Worm (Caenorhabditis elegans) whole organism, early embryonic: ENCODE measurements around the gene M28.10.

Source experiments
- B0310.2 ChIP-seq: sonication (generic microtip); optimal IDR thresholded peaks from 2 replicates; lab custom pipeline; 2016; ENCODE audit warnings: mild to moderate bottlenecking, missing genetic modification characterization, missing compliant biosample characterization
- F13C5.2 ChIP-seq: sonication (generic microtip); optimal IDR thresholded peaks from 2 replicates; lab custom pipeline; 2017; ENCODE audit warnings: mild to moderate bottlenecking, missing genetic modification characterization, inconsistent platforms, missing compliant biosample characterization
- ama-1 ChIP-seq: fragments of 150-350 bp; optimal IDR thresholded peaks from 2 replicates; lab custom pipeline; 2014
- ceh-36 ChIP-seq: sonication (generic microtip); optimal IDR thresholded peaks from 2 replicates; lab custom pipeline; 2016; ENCODE audit warnings: missing genetic modification characterization, inconsistent platforms, missing compliant biosample characterization
- ets-7 ChIP-seq: sonication (generic microtip); optimal IDR thresholded peaks from 2 replicates; lab custom pipeline; 2016; ENCODE audit warnings: missing genotype, missing genetic modification characterization, missing compliant biosample characterization
- flt-1 ChIP-seq: fragments of 200-800 bp; sonication (Bioruptor generic); IDR thresholded peaks from 2 replicates; pipeline ENCODE4 v1.3.6; 2022; ENCODE audit warnings: missing genetic modification characterization, missing compliant biosample characterization
- hmbx-1 ChIP-seq: sonication (generic microtip); optimal IDR thresholded peaks from 2 replicates; lab custom pipeline; 2016; ENCODE audit warnings: mild to moderate bottlenecking, missing genetic modification characterization, missing compliant biosample characterization
- hmg-4 ChIP-seq: fragments of 200-800 bp; sonication (Bioruptor generic); optimal IDR thresholded peaks from 2 replicates; lab custom pipeline; 2018; ENCODE audit warnings: mild to moderate bottlenecking, missing genetic modification characterization, missing compliant biosample characterization
- hnd-1 ChIP-seq: sonication (generic microtip); optimal IDR thresholded peaks from 2 replicates; lab custom pipeline; 2016; ENCODE audit warnings: missing genetic modification characterization, missing compliant biosample characterization
- pes-1 ChIP-seq: fragments of 200-800 bp; sonication (Bioruptor generic); IDR thresholded peaks from 2 replicates; pipeline ENCODE4 v1.3.6; 2022; ENCODE audit warnings: missing genetic modification reagents, missing genetic modification characterization, missing compliant biosample characterization
- scrt-1 ChIP-seq: fragments of 200-800 bp; sonication (Bioruptor generic); IDR thresholded peaks from 2 replicates; pipeline ENCODE4 v1.3.6; 2022; ENCODE audit warnings: missing genetic modification characterization, missing compliant biosample characterization

ce11 chrII:10680614-10681013, 33.3 kb downstream of the M28.10 start:
- no peak for TF ChIP-seq pes-1 (GFP tag; lab: Robert Waterston, UW)
- no peak for TF ChIP-seq scrt-1 (GFP tag; lab: Robert Waterston, UW)
- TF ChIP-seq hnd-1 (tag; lab: Kevin White, UChicago), result no peak
- TF ChIP-seq ama-1 (lab: Kevin White, UChicago), result no peak
- no peak for TF ChIP-seq F13C5.2 (tag; lab: Kevin White, UChicago)
- TF ChIP-seq hmg-4 (GFP tag; lab: Kevin White, UChicago), result no peak
- no peak for TF ChIP-seq flt-1 (GFP tag; lab: Robert Waterston, UW)
- TF ChIP-seq B0310.2 (tag; lab: Kevin White, UChicago), result no peak
- no peak for TF ChIP-seq hmbx-1 (tag; lab: Kevin White, UChicago)
- TF ChIP-seq ceh-36 (tag; lab: Kevin White, UChicago), result no peak
- no peak for TF ChIP-seq ets-7
